Worm (Caenorhabditis elegans) whole organism, L4/young adult: ENCODE measurements around the gene glr-2.

Experiments
- W03F9.2 ChIP-seq: fragments of 150-350 bp; optimal IDR thresholded peaks from 2 replicates; lab custom pipeline; 2014; ENCODE audit warnings: missing biosample characterization, missing genetic modification characterization
- dao-5 ChIP-seq: sonication (generic microtip); optimal IDR thresholded peaks from 2 replicates; lab custom pipeline; 2016; ENCODE audit warnings: missing genotype, missing genetic modification characterization, moderate library complexity, missing compliant biosample characterization
- him-1 ChIP-seq: sonication (generic microtip); optimal IDR thresholded peaks from 2 replicates; lab custom pipeline; 2016; ENCODE audit warnings: missing genotype, missing genetic modification reagents, missing genetic modification characterization, missing compliant biosample characterization

- TF ChIP-seq him-1 (no peak), W03F9.2 (tag; lab: Kevin White, UChicago) (peak; percentile 21), dao-5 (no peak)
Measured at ce11 chrIII:7101814-7102477, 42.8 kb downstream of the glr-2 start.
